Worm (Caenorhabditis elegans) whole organism, L3 larva: ENCODE results near the gene memb-2.

Experiments
- aly-2 ChIP-seq: fragments of 150-350 bp; optimal IDR thresholded peaks from 2 replicates; lab custom pipeline; 2014; ENCODE audit warnings: missing biosample characterization, missing genetic modification characterization
- ama-1 ChIP-seq: fragments of 150-350 bp; optimal IDR thresholded peaks from 2 replicates; lab custom pipeline; 2018
- ceh-28 ChIP-seq: fragments of 150-350 bp; optimal IDR thresholded peaks from 2 replicates; lab custom pipeline; 2014; ENCODE audit warnings: missing biosample characterization, missing genetic modification reagents, missing genetic modification characterization
- elt-2 ChIP-seq: sonication (generic microtip); optimal IDR thresholded peaks from 2 replicates; lab custom pipeline; 2016; ENCODE audit warnings: missing genetic modification reagents, mild to moderate bottlenecking, missing genetic modification characterization, missing compliant biosample characterization
- fos-1 ChIP-seq: fragments of 150-350 bp; optimal IDR thresholded peaks from 2 replicates; lab custom pipeline; 2014; ENCODE audit warnings: missing biosample characterization, missing genetic modification characterization
- lin-15B ChIP-seq: fragments of 150-350 bp; optimal IDR thresholded peaks from 2 replicates; lab custom pipeline; 2014; ENCODE audit warnings: missing biosample characterization, missing genetic modification characterization
- nhr-11 ChIP-seq: fragments of 150-350 bp; optimal IDR thresholded peaks from 2 replicates; lab custom pipeline; 2014; ENCODE audit warnings: missing biosample characterization, missing genetic modification characterization
- unc-39 ChIP-seq: sonication (generic microtip); optimal IDR thresholded peaks from 4 replicates; lab custom pipeline; 2017; ENCODE audit warnings: missing biosample characterization, missing genetic modification characterization
- unc-62 ChIP-seq: fragments of 150-350 bp; sonication (generic microtip); optimal IDR thresholded peaks from 4 replicates; lab custom pipeline; 2014; ENCODE audit warnings: missing biosample characterization, missing genetic modification reagents, missing genetic modification characterization
- ztf-11 ChIP-seq: fragments of 150-350 bp; optimal IDR thresholded peaks from 2 replicates; lab custom pipeline; 2014; ENCODE audit warnings: missing biosample characterization, missing genetic modification characterization

- TF ChIP-seq unc-62 (GFP tag; lab: Kevin White, UChicago) = no peak
- no peak for TF ChIP-seq ceh-28
- TF ChIP-seq ztf-11 (tag; lab: Kevin White, UChicago) = no peak
- peak; percentile 82 for TF ChIP-seq elt-2
- no peak for TF ChIP-seq lin-15B
- no peak for TF ChIP-seq aly-2 (tag; lab: Kevin White, UChicago)
- TF ChIP-seq unc-39 = no peak
- TF ChIP-seq fos-1 (tag; lab: Kevin White, UChicago) = no peak
- no peak for TF ChIP-seq nhr-11 (tag; lab: Kevin White, UChicago)
- no peak for TF ChIP-seq ama-1
These were observed 14.5 kb upstream of the memb-2 start for ce11 chrV:5634445-5634844.
